Fruit fly (Drosophila melanogaster) whole organism, pupa: ENCODE results near the gene sra.

Experiments
- CG15710 ChIP-seq: fragments of 200-800 bp; sonication (Bioruptor generic); optimal IDR thresholded peaks from 2 replicates; lab custom pipeline; 2018; ENCODE audit warnings: missing biosample characterization, mild to moderate bottlenecking, missing genetic modification characterization, moderate library complexity
- CG34367 ChIP-seq: fragments of 200-800 bp; sonication (Bioruptor generic); optimal IDR thresholded peaks from 2 replicates; lab custom pipeline; 2018; ENCODE audit warnings: missing biosample characterization, mild to moderate bottlenecking, missing genetic modification characterization
- CG4496 ChIP-seq: fragments of 200-800 bp; sonication (Bioruptor generic); IDR thresholded peaks from 3 replicates; pipeline ENCODE4 v1.3.6; 2022; ENCODE audit warnings: missing biosample characterization, missing genetic modification characterization
- CG8159 ChIP-seq: fragments of 200-800 bp; sonication (Bioruptor generic); optimal IDR thresholded peaks from 3 replicates; lab custom pipeline; 2018; ENCODE audit warnings: missing biosample characterization, mild to moderate bottlenecking, missing genetic modification characterization, moderate library complexity
- CG9948 ChIP-seq: fragments of 200-800 bp; sonication (Bioruptor generic); optimal IDR thresholded peaks from 2 replicates; lab custom pipeline; 2018; ENCODE audit warnings: missing biosample characterization, mild to moderate bottlenecking, missing genetic modification characterization, moderate library complexity
- EcR ChIP-seq: fragments of 200-800 bp; sonication (Bioruptor generic); optimal IDR thresholded peaks from 3 replicates; lab custom pipeline; 2019; ENCODE audit warnings: missing biosample characterization, missing genetic modification characterization, mild to moderate bottlenecking, moderate library complexity, missing genetic modification reagents
- Snoo ChIP-seq: fragments of 200-800 bp; sonication (Bioruptor generic); optimal IDR thresholded peaks from 3 replicates; lab custom pipeline; 2017; ENCODE audit warnings: missing biosample characterization, mild to moderate bottlenecking, missing genetic modification characterization, inconsistent platforms
- fd96Ca ChIP-seq: fragments of 200-800 bp; sonication (Bioruptor generic); IDR thresholded peaks from 3 replicates; pipeline ENCODE4 v1.3.6; 2022; ENCODE audit warnings: missing biosample characterization, missing genetic modification characterization

DNA sequence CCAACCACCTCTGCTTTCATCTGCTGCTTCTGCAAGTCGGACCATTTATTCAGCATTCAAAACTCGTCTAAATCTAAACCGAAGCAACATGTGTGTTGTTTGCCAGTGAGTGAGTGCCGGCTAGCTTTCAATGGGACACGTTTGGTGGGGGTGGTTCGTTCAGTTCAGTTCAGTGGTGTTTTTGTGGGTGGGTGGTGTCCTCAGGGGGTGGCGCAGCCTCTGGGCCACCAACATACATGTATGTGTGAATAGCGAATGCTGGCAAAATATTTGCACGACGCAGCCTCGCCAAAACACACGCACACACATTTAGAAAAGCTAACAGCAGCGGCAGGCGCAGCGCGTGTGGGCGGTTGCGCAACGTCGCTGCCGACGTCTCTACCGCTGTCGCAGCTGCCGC, 52.5 kb downstream of the sra start:
- no peak for TF ChIP-seq EcR (GFP tag; lab: Kevin White, UChicago)
- TF ChIP-seq Snoo (tag; lab: Kevin White, UChicago): no peak
- TF ChIP-seq CG15710 (tag; lab: Kevin White, UChicago): no peak
- no peak for TF ChIP-seq CG9948 (tag; lab: Kevin White, UChicago)
- TF ChIP-seq fd96Ca (GFP tag; lab: Robert Waterston, UW): no peak
- no peak for TF ChIP-seq CG8159
- TF ChIP-seq CG34367 (tag; lab: Kevin White, UChicago): no peak
- TF ChIP-seq CG4496 (GFP tag; lab: Robert Waterston, UW): no peak
